Worm (Caenorhabditis elegans) whole organism, late embryonic: ENCODE measurements around the gene C38C5.1.

Experiments
- C08G9.2 ChIP-seq: sonication (generic microtip); optimal IDR thresholded peaks from 2 replicates; lab custom pipeline; 2016; ENCODE audit warnings: mild to moderate bottlenecking, missing genetic modification characterization, moderate library complexity, missing compliant biosample characterization
- T23F11.4 ChIP-seq: fragments of 200-800 bp; sonication (Bioruptor generic); optimal IDR thresholded peaks from 2 replicates; lab custom pipeline; 2018; ENCODE audit warnings: mild to moderate bottlenecking, missing genetic modification characterization, missing compliant biosample characterization
- ceh-24 ChIP-seq: sonication (generic microtip); optimal IDR thresholded peaks from 2 replicates; lab custom pipeline; 2016; ENCODE audit warnings: mild to moderate bottlenecking, missing genetic modification characterization, missing compliant biosample characterization
- ceh-9 ChIP-seq: sonication (generic microtip); optimal IDR thresholded peaks from 2 replicates; lab custom pipeline; 2016; ENCODE audit warnings: mild to moderate bottlenecking, missing genetic modification characterization, inconsistent platforms, missing compliant biosample characterization
- pqm-1 ChIP-seq: sonication (generic microtip); optimal IDR thresholded peaks from 2 replicates; lab custom pipeline; 2016; ENCODE audit warnings: missing genetic modification characterization, missing compliant biosample characterization
- ztf-16 ChIP-seq: sonication (generic microtip); optimal IDR thresholded peaks from 2 replicates; lab custom pipeline; 2017; ENCODE audit warnings: missing genetic modification characterization, missing compliant biosample characterization

ce11 chrX:5519567-5519966 lies 38.3 kb upstream of the C38C5.1 start:
- TF ChIP-seq ceh-9 (tag; lab: Kevin White, UChicago) (no peak), pqm-1 (tag; lab: Kevin White, UChicago) (no peak), ztf-16 (no peak), T23F11.4 (GFP tag; lab: Kevin White, UChicago) (no peak), C08G9.2 (tag; lab: Kevin White, UChicago) (no peak), ceh-24 (tag; lab: Kevin White, UChicago) (no peak)
